Fruit fly (Drosophila melanogaster): Measurements from ENCODE around the gene Cpr62Bb.

Gene Cpr62Bb

dm6 chr3L:1808631-1809030 lies 26.3 kb downstream of the Cpr62Bb start (continued):
- TF ChIP-seq CG30403 (GFP tag; optimal IDR thresholded peaks at IDR 0.05) = peak; percentile 88
- TF ChIP-seq CG17612 (GFP tag; IDR thresholded peaks at IDR 0.05) = peak; percentile 80
- peak; percentile 10 for TF ChIP-seq YL-1 (GFP tag; optimal IDR thresholded peaks at IDR 0.05)
- no peak for TF ChIP-seq Hmx (GFP tag; optimal IDR thresholded peaks at IDR 0.05)
- peak; percentile 93 for TF ChIP-seq HLH3B (GFP tag; IDR thresholded peaks at IDR 0.05)
- TF ChIP-seq caup (GFP tag; optimal IDR thresholded peaks at IDR 0.05; ENCODE audit: severe bottlenecking) = peak; percentile 92
- TF ChIP-seq Ets97D (GFP tag; optimal IDR thresholded peaks at IDR 0.05) = peak; percentile 67
- TF ChIP-seq Oli (tag; optimal IDR thresholded peaks at IDR 0.05) = peak; percentile 87
- TF ChIP-seq Xrp1 (GFP tag; IDR thresholded peaks at IDR 0.05) = peak; percentile 94
- peak; percentile 95 for TF ChIP-seq CG1603 (tag; optimal IDR thresholded peaks at IDR 0.05)
- TF ChIP-seq CG32772 (GFP tag; IDR thresholded peaks at IDR 0.05) = peak; percentile 83
- peak; percentile 92 for TF ChIP-seq Aef1 (GFP tag; IDR thresholded peaks at IDR 0.05)
- TF ChIP-seq NK7.1 (GFP tag; optimal IDR thresholded peaks at IDR 0.05) = peak; percentile 66
- TF ChIP-seq bigmax (GFP tag; optimal IDR thresholded peaks at IDR 0.05) = peak; percentile 2
- no peak for TF ChIP-seq corto (GFP tag; optimal IDR thresholded peaks at IDR 0.05)
- TF ChIP-seq slou (GFP tag; optimal IDR thresholded peaks at IDR 0.05) = peak; percentile 70
- TF ChIP-seq tll (GFP tag; optimal IDR thresholded peaks at IDR 0.05) = no peak
- TF ChIP-seq CG1529 (GFP tag; optimal IDR thresholded peaks at IDR 0.05) = peak; percentile 63
- peak; percentile 62 for TF ChIP-seq Nf-YB (GFP tag; optimal IDR thresholded peaks at IDR 0.05)
- TF ChIP-seq crp (GFP tag; optimal IDR thresholded peaks at IDR 0.05) = peak in 1 of 2 experiments; percentile 37
- peak; percentile 81 for TF ChIP-seq btn (GFP tag; optimal IDR thresholded peaks at IDR 0.05)
- TF ChIP-seq pita (GFP tag; optimal IDR thresholded peaks at IDR 0.05) = no peak
- peak; percentile 99 for TF ChIP-seq Med (GFP tag)
- peak; percentile 72 for TF ChIP-seq tup (GFP tag; optimal IDR thresholded peaks at IDR 0.05)
- peak; percentile 31 for TF ChIP-seq CG6654 (GFP tag; optimal IDR thresholded peaks at IDR 0.05)
- peak; percentile 91 for TF ChIP-seq CG4424 (GFP tag; optimal IDR thresholded peaks at IDR 0.05)
- TF ChIP-seq lmd (GFP tag; IDR thresholded peaks at IDR 0.05) = peak; percentile 94
- no peak for TF ChIP-seq knrl (GFP tag; IDR thresholded peaks at IDR 0.05; ENCODE audit: partially characterized antibody)
- peak; percentile 76; the same call in 2 of the 3 replicates for TF ChIP-seq CG11093 (GFP tag; IDR thresholded peaks at IDR 0.05)
- TF ChIP-seq prd (optimal IDR thresholded peaks at IDR 0.05) = no peak
- peak; percentile 93 for TF ChIP-seq prd (GFP tag; IDR thresholded peaks at IDR 0.05)
- TF ChIP-seq CG3847 (GFP tag; IDR thresholded peaks at IDR 0.05) = peak; percentile 86
- TF ChIP-seq jumu (GFP tag; optimal IDR thresholded peaks at IDR 0.05) = peak; percentile 89
- peak; percentile 94 for TF ChIP-seq slbo (GFP tag; IDR thresholded peaks at IDR 0.05)
- TF ChIP-seq Dfd (GFP tag; optimal IDR thresholded peaks at IDR 0.05) = no peak
- TF ChIP-seq CG4707 (GFP tag; optimal IDR thresholded peaks at IDR 0.05) = peak; percentile 63
- peak; percentile 50 for TF ChIP-seq exex (tag; optimal IDR thresholded peaks at IDR 0.05)
- TF ChIP-seq CG7357 (GFP tag; IDR thresholded peaks at IDR 0.05) = peak; percentile 77
- TF ChIP-seq ci (GFP tag; IDR thresholded peaks at IDR 0.05) = peak; percentile 94
- TF ChIP-seq CG6683 (GFP tag; optimal IDR thresholded peaks at IDR 0.05) = peak; percentile 70
- TF ChIP-seq CG7786 (GFP tag; optimal IDR thresholded peaks at IDR 0.05) = peak; percentile 85
- peak; percentile 52 for TF ChIP-seq emc (GFP tag; optimal IDR thresholded peaks at IDR 0.05)
- TF ChIP-seq lola (GFP tag; optimal IDR thresholded peaks at IDR 0.05) = peak in 1 of 3 experiments; percentile 64
- TF ChIP-seq CG17361 (GFP tag; IDR thresholded peaks at IDR 0.05) = peak; percentile 82
- peak; percentile 95; the same call in 2 of the 3 replicates for TF ChIP-seq CG2199 (GFP tag; IDR thresholded peaks at IDR 0.05)
- TF ChIP-seq lbe (GFP tag; optimal IDR thresholded peaks at IDR 0.05) = no peak
- TF ChIP-seq bab2 (GFP tag; optimal IDR thresholded peaks at IDR 0.05) = peak; percentile 90
- TF ChIP-seq Sry-δ (GFP tag; optimal IDR thresholded peaks at IDR 0.05) = peak; percentile 57
- TF ChIP-seq Atf3 (GFP tag; optimal IDR thresholded peaks at IDR 0.05) = peak; percentile 84
- no peak for TF ChIP-seq Hr78 (GFP tag; optimal IDR thresholded peaks at IDR 0.05)
- TF ChIP-seq Hey (tag; optimal IDR thresholded peaks at IDR 0.05) = no peak
